Fruit fly (Drosophila melanogaster) whole organism, prepupa: ENCODE data around the gene CkIalpha.

ENCODE experiments used
- CG11294 ChIP-seq: fragments of 200-800 bp; sonication (Bioruptor generic); IDR thresholded peaks from 2 replicates; pipeline ENCODE4 v1.3.6; 2022; ENCODE audit warnings: missing biosample characterization, missing genetic modification characterization
- CG11902 ChIP-seq: fragments of 200-800 bp; sonication (Bioruptor generic); optimal IDR thresholded peaks from 3 replicates; lab custom pipeline; 2016; ENCODE audit warnings: missing biosample characterization, missing genetic modification characterization
- CG15336 ChIP-seq: fragments of 200-800 bp; sonication (Bioruptor generic); IDR thresholded peaks from 2 replicates; pipeline ENCODE4 v1.3.6; 2022; ENCODE audit warnings: missing biosample characterization, missing genetic modification characterization
- CG6854 ChIP-seq: fragments of 200-800 bp; sonication (Bioruptor generic); optimal IDR thresholded peaks from 2 replicates; lab custom pipeline; 2017; ENCODE audit warnings: missing biosample characterization, mild to moderate bottlenecking, missing genetic modification characterization
- CG9139 ChIP-seq: fragments of 200-800 bp; sonication (Bioruptor generic); optimal IDR thresholded peaks from 3 replicates; lab custom pipeline; 2017; ENCODE audit warnings: missing biosample characterization, mild to moderate bottlenecking, missing genetic modification characterization
- Hr4 ChIP-seq: fragments of 200-800 bp; sonication (Bioruptor generic); optimal IDR thresholded peaks from 3 replicates; lab custom pipeline; 2016; ENCODE audit warnings: missing biosample characterization, missing genetic modification characterization
- Sox102F ChIP-seq: fragments of 200-800 bp; sonication (Bioruptor generic); optimal IDR thresholded peaks from 2 replicates; lab custom pipeline; 2016; ENCODE audit warnings: missing biosample characterization, mild to moderate bottlenecking, missing genetic modification characterization
- acj6 ChIP-seq: fragments of 200-800 bp; sonication (Bioruptor generic); optimal IDR thresholded peaks from 3 replicates; lab custom pipeline; 2016; ENCODE audit warnings: missing biosample characterization, missing genetic modification characterization
- fkh ChIP-seq: fragments of 200-800 bp; sonication (Bioruptor generic); optimal IDR thresholded peaks from 3 replicates; lab custom pipeline; 2017; ENCODE audit warnings: missing biosample characterization, mild to moderate bottlenecking, missing genetic modification characterization, moderate library complexity

dm6 chrX:12611536-12612458, 41.6 kb upstream of the CkIalpha start, which contains the start of the genes CG1463 and Fpgs1:
- TF ChIP-seq CG11902, result no peak
- TF ChIP-seq Sox102F (GFP tag; lab: Kevin White, UChicago), result no peak
- TF ChIP-seq CG6854 (GFP tag; lab: Kevin White, UChicago), result no peak
- TF ChIP-seq Hr4 (GFP tag; lab: Kevin White, UChicago), result no peak
- TF ChIP-seq CG15336, result 0 out of 2 replicates have a peak, but pooled peaks have one; percentile 7
- no peak for TF ChIP-seq CG9139 (GFP tag; lab: Kevin White, UChicago)
- no peak for TF ChIP-seq CG11294
- peak; percentile 92 for TF ChIP-seq fkh (GFP tag; lab: Kevin White, UChicago)
- TF ChIP-seq acj6 (GFP tag; lab: Kevin White, UChicago), result no peak
